Fruit fly (Drosophila melanogaster) whole organism, adult: ENCODE data around the gene tal-1A.

Experiments
- CG14711 ChIP-seq: fragments of 200-800 bp; sonication (Bioruptor generic); optimal IDR thresholded peaks from 2 replicates; lab custom pipeline; 2018; ENCODE audit warnings: missing biosample characterization, mild to moderate bottlenecking, missing genetic modification characterization, moderate library complexity
- CG7101 ChIP-seq: fragments of 200-800 bp; sonication (Bioruptor generic); optimal IDR thresholded peaks from 2 replicates; lab custom pipeline; 2018; ENCODE audit warnings: missing biosample characterization, mild to moderate bottlenecking, missing genetic modification characterization, moderate library complexity
- Clk ChIP-seq: fragments of 200-800 bp; sonication (Bioruptor generic); optimal IDR thresholded peaks from 2 replicates; lab custom pipeline; 2017; ENCODE audit warnings: missing biosample characterization, missing genetic modification characterization
- Mnt ChIP-seq: fragments of 200-800 bp; sonication (Bioruptor generic); optimal IDR thresholded peaks from 2 replicates; lab custom pipeline; 2016; ENCODE audit warnings: missing biosample characterization, mild to moderate bottlenecking, missing genetic modification characterization
- bab1 ChIP-seq: fragments of 200-800 bp; sonication (Bioruptor generic); optimal IDR thresholded peaks from 3 replicates; lab custom pipeline; 2019; ENCODE audit warnings: missing biosample characterization, mild to moderate bottlenecking, missing genetic modification characterization, moderate library complexity
- ovo ChIP-seq: fragments of 200-800 bp; sonication (Bioruptor generic); optimal IDR thresholded peaks from 2 replicates; lab custom pipeline; 2016; ENCODE audit warnings: missing biosample characterization, missing genetic modification characterization
- toe ChIP-seq: fragments of 200-800 bp; sonication (Bioruptor generic); optimal IDR thresholded peaks from 2 replicates; lab custom pipeline; 2016; ENCODE audit warnings: missing biosample characterization, missing genetic modification characterization

DNA sequence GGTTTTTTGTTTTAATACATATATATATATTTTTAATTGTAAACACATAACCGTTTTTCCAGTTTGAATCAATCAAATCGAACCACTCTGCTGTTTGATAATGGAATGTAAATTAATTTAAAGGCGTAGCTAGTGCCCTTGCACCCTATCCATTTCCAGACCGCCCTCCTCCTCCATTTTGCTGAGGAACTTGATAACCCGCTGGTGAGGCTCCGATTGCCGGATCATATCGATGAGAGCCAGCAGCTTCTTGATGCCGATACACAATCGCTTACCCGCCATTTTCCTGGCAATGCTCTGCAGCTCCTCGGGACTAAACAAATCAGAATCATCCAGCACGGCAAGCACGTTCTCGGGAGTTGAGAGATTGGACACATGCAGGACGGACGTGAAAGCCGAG lies 21.6 kb downstream of the tal-1A start:
- TF ChIP-seq toe (GFP tag; lab: Kevin White, UChicago) (no peak), ovo (GFP tag; lab: Kevin White, UChicago) (no peak), Mnt (GFP tag; lab: Kevin White, UChicago) (no peak), bab1 (GFP tag; lab: Kevin White, UChicago) (no peak), CG14711 (tag; lab: Kevin White, UChicago) (no peak), Clk (GFP tag; lab: Kevin White, UChicago) (no peak), CG7101 (tag; lab: Kevin White, UChicago) (no peak)
